Fruit fly (Drosophila melanogaster) whole organism, adult: ENCODE data around the gene Rlb1.
A peak's percentile ranks its signal among the peaks of the same experiment; 100 is the strongest.

Experiments used
- CG11617 ChIP-seq: fragments of 200-800 bp; sonication (Bioruptor generic); optimal IDR thresholded peaks from 2 replicates; lab custom pipeline; 2017; ENCODE audit warnings: mild to moderate bottlenecking, missing biosample characterization, missing genetic modification reagents, missing genetic modification characterization
- CG12768 ChIP-seq: fragments of 200-800 bp; sonication (Bioruptor generic); optimal IDR thresholded peaks from 2 replicates; lab custom pipeline; 2017; ENCODE audit warnings: missing biosample characterization, missing genetic modification characterization, mild to moderate bottlenecking, moderate library complexity, missing genetic modification reagents
- CG14711 ChIP-seq: fragments of 200-800 bp; sonication (Bioruptor generic); optimal IDR thresholded peaks from 2 replicates; lab custom pipeline; 2018; ENCODE audit warnings: missing biosample characterization, mild to moderate bottlenecking, missing genetic modification characterization, moderate library complexity
- CG1620 ChIP-seq: fragments of 200-800 bp; sonication (Bioruptor generic); optimal IDR thresholded peaks from 2 replicates; lab custom pipeline; 2016; ENCODE audit warnings: missing biosample characterization, missing genetic modification characterization
- CG33017 ChIP-seq: fragments of 200-800 bp; sonication (Bioruptor generic); optimal IDR thresholded peaks from 2 replicates; lab custom pipeline; 2018; ENCODE audit warnings: missing biosample characterization, mild to moderate bottlenecking, missing genetic modification characterization, moderate library complexity
- CG5204 ChIP-seq: fragments of 200-800 bp; sonication (Bioruptor generic); optimal IDR thresholded peaks from 2 replicates; lab custom pipeline; 2016; ENCODE audit warnings: missing biosample characterization, missing genetic modification characterization
- CG7045 ChIP-seq: fragments of 200-800 bp; sonication (Bioruptor generic); optimal IDR thresholded peaks from 2 replicates; lab custom pipeline; 2017; ENCODE audit warnings: missing biosample characterization, mild to moderate bottlenecking, missing genetic modification characterization
- CG7101 ChIP-seq: fragments of 200-800 bp; sonication (Bioruptor generic); optimal IDR thresholded peaks from 2 replicates; lab custom pipeline; 2018; ENCODE audit warnings: missing biosample characterization, mild to moderate bottlenecking, missing genetic modification characterization, moderate library complexity
- Clk ChIP-seq: fragments of 200-800 bp; sonication (Bioruptor generic); optimal IDR thresholded peaks from 2 replicates; lab custom pipeline; 2017; ENCODE audit warnings: missing biosample characterization, missing genetic modification characterization
- Crg-1 ChIP-seq: fragments of 200-800 bp; sonication (Bioruptor generic); optimal IDR thresholded peaks from 2 replicates; lab custom pipeline; 2016; ENCODE audit warnings: missing biosample characterization, missing genetic modification characterization
- Hr96 ChIP-seq: fragments of 200-800 bp; sonication (Bioruptor generic); optimal IDR thresholded peaks from 2 replicates; lab custom pipeline; 2016; ENCODE audit warnings: missing biosample characterization, missing genetic modification characterization
- Mnt ChIP-seq: fragments of 200-800 bp; sonication (Bioruptor generic); optimal IDR thresholded peaks from 2 replicates; lab custom pipeline; 2016; ENCODE audit warnings: missing biosample characterization, mild to moderate bottlenecking, missing genetic modification characterization
- bab1 ChIP-seq: fragments of 200-800 bp; sonication (Bioruptor generic); optimal IDR thresholded peaks from 3 replicates; lab custom pipeline; 2019; ENCODE audit warnings: missing biosample characterization, mild to moderate bottlenecking, missing genetic modification characterization, moderate library complexity
- cic ChIP-seq: fragments of 200-800 bp; sonication (Bioruptor generic); optimal IDR thresholded peaks from 2 replicates; lab custom pipeline; 2017; ENCODE audit warnings: missing biosample characterization, mild to moderate bottlenecking, missing genetic modification characterization, moderate library complexity
- cnc ChIP-seq, 2 experiments: fragments of >200 bp; optimal IDR thresholded peaks; 2 replicates each; lab custom pipeline; 2017
- kay ChIP-seq: fragments of 200-800 bp; sonication (Bioruptor generic); peaks from one replicate; lab custom pipeline; 2016; ENCODE audit warnings: missing biosample characterization, missing genetic modification characterization, borderline replicate concordance
- ovo ChIP-seq: fragments of 200-800 bp; sonication (Bioruptor generic); optimal IDR thresholded peaks from 2 replicates; lab custom pipeline; 2016; ENCODE audit warnings: missing biosample characterization, missing genetic modification characterization
- pad ChIP-seq: fragments of 200-800 bp; sonication (Bioruptor generic); optimal IDR thresholded peaks from 3 replicates; lab custom pipeline; 2017; ENCODE audit warnings: missing biosample characterization, missing genetic modification characterization, mild to moderate bottlenecking, moderate library complexity, missing genetic modification reagents
- tj ChIP-seq: fragments of 200-800 bp; sonication (Bioruptor generic); optimal IDR thresholded peaks from 3 replicates; lab custom pipeline; 2017; ENCODE audit warnings: missing biosample characterization, mild to moderate bottlenecking, missing genetic modification characterization, moderate library complexity
- toe ChIP-seq: fragments of 200-800 bp; sonication (Bioruptor generic); optimal IDR thresholded peaks from 2 replicates; lab custom pipeline; 2016; ENCODE audit warnings: missing biosample characterization, missing genetic modification characterization

Gene Rlb1

DNA sequence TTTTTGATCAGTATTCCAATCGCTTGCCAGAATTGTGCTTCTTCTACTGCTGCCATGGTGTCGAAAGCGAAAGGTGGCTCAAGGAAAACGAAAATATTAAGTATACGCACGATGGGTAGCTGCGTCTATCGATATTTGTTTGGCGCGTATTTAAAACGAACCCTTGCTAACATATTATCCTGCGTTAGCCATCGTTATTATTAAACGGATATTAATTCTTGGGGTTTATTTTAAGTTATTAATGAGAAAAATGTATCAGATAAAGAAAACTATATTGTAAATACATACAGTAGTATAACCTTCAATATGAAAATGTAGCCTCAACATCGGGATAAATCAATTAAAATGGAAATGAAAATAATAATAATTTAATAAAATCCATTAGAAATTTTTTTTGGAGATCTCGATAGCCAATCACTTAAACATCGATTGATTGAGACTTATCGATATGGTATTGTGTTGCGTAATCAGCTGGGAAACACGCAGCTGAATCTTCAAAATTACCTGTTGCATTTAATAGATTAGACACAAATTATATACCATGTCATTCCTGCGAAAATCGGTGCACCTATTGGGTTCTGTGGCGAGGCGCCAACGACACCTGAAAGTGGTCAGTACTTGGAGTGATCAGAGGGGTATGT lies 42.3 kb downstream of the Rlb1 start, which contains the start of the genes CG9386 and BckdhA:
TSS of gene CG9386 (minus strand) at position 75 of the 641 bp plus-strand sequence.
TSS of gene BckdhA (plus strand) at position 452 of the 641 bp plus-strand sequence.
- TF ChIP-seq CG33017 (tag; lab: Kevin White, UChicago) = no peak
- TF ChIP-seq pad (GFP tag; lab: Kevin White, UChicago) = peak; percentile 42
- TF ChIP-seq CG5204 = no peak
- no peak for TF ChIP-seq kay
- TF ChIP-seq cnc (optimal IDR thresholded peaks at IDR 0.05; lab: Kevin White, UChicago) = no peak
- peak; percentile 33 for TF ChIP-seq cic (GFP tag; lab: Kevin White, UChicago)
- TF ChIP-seq ovo = peak; percentile 1
- peak; percentile 10 for TF ChIP-seq CG14711 (tag; lab: Kevin White, UChicago)
- no peak for TF ChIP-seq Hr96 (GFP tag; lab: Kevin White, UChicago)
- peak; percentile 72 for TF ChIP-seq CG1620 (GFP tag; lab: Kevin White, UChicago)
- peak; percentile 5 for TF ChIP-seq CG7045 (GFP tag; lab: Kevin White, UChicago)
- no peak for TF ChIP-seq Clk
- TF ChIP-seq Mnt (GFP tag; lab: Kevin White, UChicago) = peak; percentile 80
- peak; percentile 35 for TF ChIP-seq bab1 (GFP tag; lab: Kevin White, UChicago)
- TF ChIP-seq Crg-1 (GFP tag; lab: Kevin White, UChicago) = peak; percentile 41
- TF ChIP-seq CG12768 = no peak
- peak; percentile 46 for TF ChIP-seq tj
- peak; percentile 30 for TF ChIP-seq CG7101 (tag; lab: Kevin White, UChicago)
- TF ChIP-seq CG11617 (GFP tag; lab: Kevin White, UChicago) = peak; percentile 67

DNA sequence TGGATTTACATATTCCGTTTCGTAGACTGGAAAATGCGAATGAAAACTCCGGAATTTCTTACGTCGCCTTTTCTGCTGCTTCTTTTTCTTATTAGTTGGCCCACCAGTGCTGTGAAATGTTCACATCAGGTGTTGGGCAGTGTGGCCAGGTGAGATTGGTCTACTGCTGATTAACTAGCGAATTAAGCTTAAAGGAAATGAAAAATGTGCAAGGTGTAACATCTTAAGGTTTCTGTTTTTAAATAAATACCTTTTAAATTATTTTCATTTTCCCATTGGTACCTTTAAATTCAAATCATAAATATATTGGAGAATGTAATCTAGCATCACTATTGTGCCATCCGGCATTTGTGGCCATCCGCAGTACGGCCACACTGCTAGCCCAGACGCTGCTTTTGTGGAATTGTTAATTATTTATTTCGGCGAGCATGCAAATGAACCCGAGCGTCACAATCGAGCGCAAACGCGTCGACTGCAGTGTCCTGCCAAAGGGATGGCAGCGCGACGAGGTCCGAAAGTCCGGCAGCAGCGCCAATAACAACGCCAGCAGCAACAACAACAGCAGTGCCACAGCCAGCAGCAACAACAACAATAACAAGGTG lies 46.4 kb downstream of the Rlb1 start, which contains the start of the genes AP-1mu and MBD-like:
TSS of gene AP-1mu (minus strand) at position 113 of the 602 bp plus-strand sequence.
TSS of gene MBD-like (plus strand) at position 348 of the 602 bp plus-strand sequence.
- TF ChIP-seq CG14711 (tag; lab: Kevin White, UChicago) (peak; percentile 60), cnc (optimal IDR thresholded peaks at IDR 0.05; lab: Kevin White, UChicago) (no peak), CG33017 (tag; lab: Kevin White, UChicago) (peak; percentile 50), CG12768 (peak; percentile 74), bab1 (GFP tag; lab: Kevin White, UChicago) (peak; percentile 75), Clk (peak; percentile 25), CG7101 (tag; lab: Kevin White, UChicago) (peak; percentile 78), CG5204 (no peak), pad (GFP tag; lab: Kevin White, UChicago) (peak; percentile 71), Hr96 (GFP tag; lab: Kevin White, UChicago) (no peak), CG1620 (GFP tag; lab: Kevin White, UChicago) (peak; percentile 91), Crg-1 (GFP tag; lab: Kevin White, UChicago) (peak; percentile 86), cic (GFP tag; lab: Kevin White, UChicago) (peak; percentile 41), Mnt (GFP tag; lab: Kevin White, UChicago) (peak; percentile 74), kay (no peak), CG11617 (GFP tag; lab: Kevin White, UChicago) (peak; percentile 83), CG7045 (GFP tag; lab: Kevin White, UChicago) (peak; percentile 61), ovo (peak; percentile 44), tj (peak; percentile 58)

DNA sequence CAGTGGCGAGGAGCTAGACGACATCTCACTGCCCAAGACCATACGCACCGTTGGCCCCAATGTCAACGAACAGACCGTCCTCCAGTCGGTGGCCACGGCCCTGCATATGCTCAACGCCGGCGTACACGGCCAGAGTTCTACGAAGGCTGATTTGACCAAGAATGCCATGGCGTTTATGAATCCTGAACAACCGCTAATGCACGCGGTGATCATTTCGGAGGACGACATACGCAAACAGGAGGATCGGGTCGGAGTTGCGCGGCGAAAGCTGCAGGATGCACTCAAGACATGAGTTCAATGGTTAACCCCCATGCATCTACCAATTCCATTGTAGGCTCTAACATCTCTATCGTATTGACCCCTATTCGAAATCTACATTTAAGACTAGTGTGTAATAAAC lies 48.0 kb downstream of the Rlb1 start:
- no peak for TF ChIP-seq toe
- no peak for TF ChIP-seq pad (GFP tag; lab: Kevin White, UChicago)
- TF ChIP-seq Clk = no peak
- no peak for TF ChIP-seq CG7045 (GFP tag; lab: Kevin White, UChicago)
- TF ChIP-seq kay = no peak

DNA sequence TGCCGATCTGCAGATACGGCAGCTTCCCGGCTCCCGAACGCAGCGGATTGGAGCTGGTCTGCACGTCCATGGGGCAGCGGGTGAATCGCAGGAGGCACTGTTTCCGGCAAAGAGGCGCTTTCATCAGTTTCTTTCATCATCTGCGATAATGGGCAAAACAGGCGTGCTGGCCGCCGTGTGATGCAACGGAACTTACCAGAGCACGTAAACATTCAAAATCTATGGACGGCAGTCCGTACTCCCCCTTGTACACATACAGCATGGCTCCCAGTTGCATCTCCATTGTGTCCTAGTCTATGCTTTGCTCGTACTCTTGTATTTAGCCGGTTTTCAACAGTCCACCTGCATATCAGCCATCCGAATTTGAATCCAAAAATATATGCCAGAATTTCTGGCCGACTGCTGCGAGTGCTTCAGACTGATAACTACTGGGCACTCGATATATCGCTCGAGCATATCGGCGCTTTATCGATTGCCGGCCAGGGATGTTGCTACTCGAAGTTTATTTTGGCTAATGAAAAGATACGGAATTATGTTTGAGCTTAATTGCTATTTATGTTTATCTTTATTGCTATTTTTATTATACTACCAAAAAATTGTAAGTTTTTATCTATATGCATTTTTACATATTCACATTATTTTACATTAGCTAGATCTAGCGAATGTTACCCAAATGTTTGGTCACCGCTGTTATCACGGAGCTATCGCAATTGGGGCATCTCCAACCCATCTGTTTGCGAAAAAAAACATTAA lies 50.3 kb downstream of the Rlb1 start, which contains the start of the genes CG9393 and Vps45:
TSS of gene CG9393 (minus strand) at position 434 of the 753 bp plus-strand sequence.
TSS of gene Vps45 (plus strand) at position 685 of the 753 bp plus-strand sequence.
- no peak for TF ChIP-seq cnc (optimal IDR thresholded peaks at IDR 0.05; lab: Kevin White, UChicago)
- TF ChIP-seq Crg-1 (GFP tag; lab: Kevin White, UChicago) = peak; percentile 37
- peak; percentile 82 for TF ChIP-seq Mnt (GFP tag; lab: Kevin White, UChicago)
- no peak for TF ChIP-seq Hr96 (GFP tag; lab: Kevin White, UChicago)
- TF ChIP-seq kay = no peak
- peak; percentile 63 for TF ChIP-seq CG7101 (tag; lab: Kevin White, UChicago)
- no peak for TF ChIP-seq Clk
- TF ChIP-seq toe = no peak
- peak; percentile 74 for TF ChIP-seq CG14711 (tag; lab: Kevin White, UChicago)
- peak; percentile 56 for TF ChIP-seq ovo
- TF ChIP-seq CG11617 (GFP tag; lab: Kevin White, UChicago) = peak; percentile 70
- TF ChIP-seq CG12768 = peak; percentile 32
- peak; percentile 75 for TF ChIP-seq CG1620 (GFP tag; lab: Kevin White, UChicago)
- TF ChIP-seq tj = peak; percentile 26
- TF ChIP-seq bab1 (GFP tag; lab: Kevin White, UChicago) = peak; percentile 57
- peak; percentile 27 for TF ChIP-seq CG33017 (tag; lab: Kevin White, UChicago)
- peak; percentile 28 for TF ChIP-seq CG7045 (GFP tag; lab: Kevin White, UChicago)
- TF ChIP-seq CG5204 = no peak
- TF ChIP-seq cic (GFP tag; lab: Kevin White, UChicago) = no peak
- no peak for TF ChIP-seq pad (GFP tag; lab: Kevin White, UChicago)
